Fruit fly (Drosophila melanogaster): Measurements from ENCODE around the gene SmB.

dm6 chr2L:10408122-10408576, 18.3 kb downstream of the SmB start, which contains the start of the genes Ip259 and RpS27A:
- TF ChIP-seq psq (optimal IDR thresholded peaks at IDR 0.05) (no peak), insv (optimal IDR thresholded peaks at IDR 0.05) (no peak), Sin3A (optimal IDR thresholded peaks at IDR 0.05) (no peak), h (optimal IDR thresholded peaks at IDR 0.05) (no peak)

All from Kc167 (cell line).